Fruit fly (Drosophila melanogaster): Measurements from ENCODE around the gene CG4709.

DNA sequence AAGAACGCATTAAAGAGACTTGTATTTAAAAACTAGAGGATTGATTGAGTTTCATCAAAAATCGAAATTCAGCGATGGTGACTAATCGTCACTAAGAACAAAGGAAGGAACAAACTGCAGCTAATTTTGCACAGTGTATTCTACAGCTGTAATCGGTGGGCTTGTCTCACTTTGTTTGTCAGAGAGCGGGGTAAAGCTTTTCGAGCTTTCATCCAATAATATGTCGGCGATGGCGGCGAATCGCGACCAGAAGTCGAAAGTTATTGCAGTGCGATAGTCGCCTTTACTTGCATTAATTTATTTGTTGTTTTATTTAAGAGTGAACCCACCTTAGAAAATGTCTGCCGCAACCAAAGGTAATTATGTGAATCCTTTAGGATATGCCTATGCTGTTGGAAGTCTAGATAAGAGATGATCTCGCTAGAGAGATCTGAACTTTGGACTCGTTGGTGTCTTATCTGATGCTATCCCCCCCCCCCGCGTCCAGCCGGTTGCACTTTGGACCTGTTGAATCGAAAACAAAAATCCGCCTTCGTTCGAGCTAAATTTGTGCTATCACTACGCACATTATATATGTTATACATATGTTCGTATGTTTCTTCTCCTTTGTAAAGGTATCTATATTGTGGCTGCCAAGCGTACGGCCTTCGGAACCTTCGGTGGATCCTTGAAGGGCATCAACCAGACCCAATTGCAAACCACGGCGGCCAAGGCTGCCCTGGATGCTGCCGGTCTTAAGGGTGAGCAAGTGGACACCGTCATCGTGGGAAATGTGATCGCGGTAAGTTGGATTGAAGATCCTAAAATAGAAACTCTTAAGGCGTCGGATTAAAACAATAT lies 38.9 kb upstream of the CG4709 start, which contains the start of gene yip2:
- TF ChIP-seq CG8478 (optimal IDR thresholded peaks at IDR 0.05) (no peak), CTCF (optimal IDR thresholded peaks at IDR 0.05) (no peak)

Measured in S2 (cell line).